Worm (Caenorhabditis elegans) whole organism, L4 larva: ENCODE measurements around the gene ets-4.

ENCODE experiments used
- F26F4.8 ChIP-seq: fragments of 200-800 bp; sonication (Bioruptor generic); conservative IDR thresholded peaks from 2 replicates; pipeline ENCODE4 v1.3.6; 2022; ENCODE audit warnings: missing genetic modification characterization, missing compliant biosample characterization
- F37D6.2 ChIP-seq: sonication (generic microtip); optimal IDR thresholded peaks from 2 replicates; lab custom pipeline; 2016; ENCODE audit warnings: mild to moderate bottlenecking, missing genetic modification characterization, missing compliant biosample characterization
- F49E8.2 ChIP-seq: sonication (generic microtip); optimal IDR thresholded peaks from 2 replicates; lab custom pipeline; 2016; ENCODE audit warnings: missing compliant biosample characterization, mild to moderate bottlenecking, missing genetic modification characterization, borderline replicate concordance
- T20F7.1 ChIP-seq: fragments of 200-800 bp; sonication (Bioruptor generic); optimal IDR thresholded peaks from 2 replicates; lab custom pipeline; 2018; ENCODE audit warnings: mild to moderate bottlenecking, missing genetic modification characterization, missing compliant biosample characterization
- T26A8.4 ChIP-seq: fragments of 200-800 bp; sonication (Bioruptor generic); IDR thresholded peaks from 2 replicates; pipeline ENCODE4 v1.3.6; 2022; ENCODE audit warnings: missing genetic modification characterization, missing compliant biosample characterization
- Y105C5A.15 ChIP-seq: fragments of 200-800 bp; sonication (Bioruptor generic); IDR thresholded peaks from 2 replicates; pipeline ENCODE4 v1.3.6; 2022; ENCODE audit warnings: missing genetic modification characterization, missing compliant biosample characterization
- Y75B8A.6 ChIP-seq: fragments of 200-800 bp; sonication (Bioruptor generic); IDR thresholded peaks from 2 replicates; pipeline ENCODE4 v1.3.6; 2022; ENCODE audit warnings: missing genetic modification reagents, missing genetic modification characterization, missing compliant biosample characterization
- arid-1 ChIP-seq: fragments of 200-800 bp; sonication (Bioruptor generic); conservative IDR thresholded peaks from 2 replicates; pipeline ENCODE4 v1.3.6; 2022; ENCODE audit warnings: missing genetic modification reagents, missing genetic modification characterization, missing compliant biosample characterization
- ceh-28 ChIP-seq: fragments of 150-350 bp; optimal IDR thresholded peaks from 2 replicates; lab custom pipeline; 2014; ENCODE audit warnings: missing biosample characterization, missing genetic modification reagents, missing genetic modification characterization
- ceh-32 ChIP-seq: sonication (generic microtip); optimal IDR thresholded peaks from 2 replicates; lab custom pipeline; 2016; ENCODE audit warnings: mild to moderate bottlenecking, missing genetic modification characterization, missing compliant biosample characterization; ENCODE audit not compliant: poor library complexity
- ceh-44 ChIP-seq: fragments of 200-800 bp; sonication (Bioruptor generic); IDR thresholded peaks from 2 replicates; pipeline ENCODE4 v1.3.6; 2022; ENCODE audit warnings: missing genetic modification reagents, missing genetic modification characterization, missing compliant biosample characterization
- ceh-82 ChIP-seq: sonication (generic microtip); optimal IDR thresholded peaks from 2 replicates; lab custom pipeline; 2017; ENCODE audit warnings: missing biosample characterization, missing genetic modification characterization
- daf-12 ChIP-seq: fragments of 150-350 bp; optimal IDR thresholded peaks from 2 replicates; lab custom pipeline; 2014; ENCODE audit warnings: missing biosample characterization, missing genetic modification reagents, missing genetic modification characterization
- daf-16 ChIP-seq, 3 experiments: sonication (generic microtip); optimal IDR thresholded peaks; 2 replicates each; lab custom pipeline; 2016 to 2017; ENCODE audit warnings: missing genetic modification characterization in 3 of 3, missing genetic modification reagents in 3 of 3, mild to moderate bottlenecking in 2 of 3, missing compliant biosample characterization in 2 of 3, missing biosample characterization in 1 of 3, moderate library complexity in 1 of 3
- dmd-6 ChIP-seq: fragments of 200-800 bp; sonication (Bioruptor generic); IDR thresholded peaks from 2 replicates; pipeline ENCODE4 v1.3.6; 2022; ENCODE audit warnings: missing genetic modification reagents, missing genetic modification characterization, missing compliant biosample characterization
- fos-1 ChIP-seq: fragments of 150-350 bp; optimal IDR thresholded peaks from 2 replicates; lab custom pipeline; 2014; ENCODE audit warnings: missing biosample characterization, missing genetic modification characterization
- gei-8 ChIP-seq: fragments of 200-800 bp; sonication (Bioruptor generic); optimal IDR thresholded peaks from 2 replicates; lab custom pipeline; 2018; ENCODE audit warnings: mild to moderate bottlenecking, missing genetic modification characterization, missing compliant biosample characterization
- hlh-11 ChIP-seq: fragments of 200-800 bp; sonication (Bioruptor generic); optimal IDR thresholded peaks from 2 replicates; lab custom pipeline; 2018; ENCODE audit warnings: mild to moderate bottlenecking, missing genetic modification characterization, missing compliant biosample characterization
- hmg-1.1 ChIP-seq: fragments of 200-800 bp; sonication (Bioruptor generic); IDR thresholded peaks from 2 replicates; pipeline ENCODE4 v1.3.6; 2022; ENCODE audit warnings: missing genetic modification reagents, missing genetic modification characterization, missing compliant biosample characterization
- jun-1 ChIP-seq: fragments of 150-350 bp; optimal IDR thresholded peaks from 2 replicates; lab custom pipeline; 2014; ENCODE audit warnings: missing biosample characterization, missing genetic modification reagents, missing genetic modification characterization
- lim-7 ChIP-seq: fragments of 200-800 bp; sonication (Bioruptor generic); IDR thresholded peaks from 2 replicates; pipeline ENCODE4 v1.3.6; 2022; ENCODE audit warnings: missing genetic modification characterization, missing compliant biosample characterization
- lin-13 ChIP-seq: fragments of 150-350 bp; optimal IDR thresholded peaks from 2 replicates; lab custom pipeline; 2014; ENCODE audit warnings: missing biosample characterization, missing genetic modification reagents, missing genetic modification characterization
- lin-15B ChIP-seq: fragments of 150-350 bp; sonication (generic microtip); optimal IDR thresholded peaks from 3 replicates; lab custom pipeline; 2014; ENCODE audit warnings: missing biosample characterization, missing genetic modification characterization
- lin-29 ChIP-seq: fragments of 200-800 bp; sonication (Bioruptor generic); IDR thresholded peaks from 2 replicates; pipeline ENCODE4 v1.3.6; 2022; ENCODE audit warnings: missing genetic modification reagents, missing genetic modification characterization, missing compliant biosample characterization
- lin-38 ChIP-seq: fragments of 200-800 bp; sonication (Bioruptor generic); IDR thresholded peaks from 2 replicates; pipeline ENCODE4 v1.3.6; 2022; ENCODE audit warnings: missing genetic modification reagents, missing genetic modification characterization, missing compliant biosample characterization
- madf-5 ChIP-seq, 2 experiments: fragments of 200-800 bp; sonication (Bioruptor generic); IDR thresholded peaks; 2 replicates each; pipeline ENCODE4 v1.3.6; 2022; ENCODE audit warnings: missing compliant biosample characterization in 2 of 2, missing genetic modification characterization in 2 of 2
- mdt-29 ChIP-seq: fragments of 200-800 bp; sonication (Bioruptor generic); IDR thresholded peaks from 2 replicates; pipeline ENCODE4 v1.3.6; 2022; ENCODE audit warnings: missing genetic modification reagents, missing genetic modification characterization, missing compliant biosample characterization
- mes-2 ChIP-seq: sonication (generic microtip); optimal IDR thresholded peaks from 2 replicates; lab custom pipeline; 2016; ENCODE audit warnings: missing genotype, mild to moderate bottlenecking, missing genetic modification characterization, missing compliant biosample characterization; ENCODE audit not compliant: poor library complexity, severe bottlenecking
- nhr-10 ChIP-seq: fragments of 150-350 bp; optimal IDR thresholded peaks from 2 replicates; lab custom pipeline; 2014; ENCODE audit warnings: missing biosample characterization, missing genetic modification characterization
- nhr-102 ChIP-seq: sonication (generic microtip); optimal IDR thresholded peaks from 2 replicates; lab custom pipeline; 2016; ENCODE audit warnings: mild to moderate bottlenecking, missing genetic modification characterization, moderate library complexity, missing compliant biosample characterization
- nhr-11 ChIP-seq: fragments of 150-350 bp; optimal IDR thresholded peaks from 2 replicates; lab custom pipeline; 2014; ENCODE audit warnings: missing biosample characterization, missing genetic modification characterization
- nhr-111 ChIP-seq: fragments of 200-800 bp; sonication (Bioruptor generic); optimal IDR thresholded peaks from 2 replicates; lab custom pipeline; 2018; ENCODE audit warnings: mild to moderate bottlenecking, missing genetic modification characterization, missing compliant biosample characterization
- nhr-42 ChIP-seq: fragments of 200-800 bp; sonication (Bioruptor generic); IDR thresholded peaks from 2 replicates; pipeline ENCODE4 v1.3.6; 2022; ENCODE audit warnings: missing genetic modification characterization, missing compliant biosample characterization
- nhr-48 ChIP-seq: sonication (generic microtip); optimal IDR thresholded peaks from 2 replicates; lab custom pipeline; 2016; ENCODE audit warnings: mild to moderate bottlenecking, missing genetic modification characterization, missing compliant biosample characterization
- nhr-77 ChIP-seq: fragments of 150-350 bp; optimal IDR thresholded peaks from 2 replicates; lab custom pipeline; 2014; ENCODE audit warnings: missing biosample characterization, missing genetic modification characterization
- php-3 ChIP-seq: fragments of 200-800 bp; sonication (Bioruptor generic); IDR thresholded peaks from 2 replicates; pipeline ENCODE4 v1.3.6; 2022; ENCODE audit warnings: missing genetic modification reagents, missing genetic modification characterization, missing compliant biosample characterization
- pqm-1 ChIP-seq: sonication (generic microtip); optimal IDR thresholded peaks from 2 replicates; lab custom pipeline; 2017; ENCODE audit warnings: missing biosample characterization, missing genetic modification characterization
- rbr-2 ChIP-seq: sonication (generic microtip); optimal IDR thresholded peaks from 2 replicates; lab custom pipeline; 2016; ENCODE audit warnings: missing genotype, missing genetic modification characterization, missing compliant biosample characterization
- saeg-2 ChIP-seq: fragments of 200-800 bp; sonication (Bioruptor generic); IDR thresholded peaks from 2 replicates; pipeline ENCODE4 v1.3.6; 2022; ENCODE audit warnings: missing genetic modification reagents, missing genetic modification characterization, missing compliant biosample characterization
- sdz-12 ChIP-seq: fragments of 200-800 bp; sonication (Bioruptor generic); optimal IDR thresholded peaks from 2 replicates; lab custom pipeline; 2018; ENCODE audit warnings: mild to moderate bottlenecking, missing genetic modification characterization, missing compliant biosample characterization
- skn-1 ChIP-seq: fragments of 150-350 bp; optimal IDR thresholded peaks from 2 replicates; lab custom pipeline; 2014; ENCODE audit warnings: missing biosample characterization, missing genetic modification characterization
- snpc-1.2 ChIP-seq: fragments of 200-800 bp; sonication (Bioruptor generic); IDR thresholded peaks from 2 replicates; pipeline ENCODE4 v1.3.6; 2022; ENCODE audit warnings: missing genetic modification reagents, missing genetic modification characterization, missing compliant biosample characterization
- spr-1 ChIP-seq: sonication (generic microtip); optimal IDR thresholded peaks from 2 replicates; lab custom pipeline; 2016; ENCODE audit warnings: mild to moderate bottlenecking, missing genetic modification characterization, missing compliant biosample characterization
- spr-3 ChIP-seq: fragments of 200-800 bp; sonication (Bioruptor generic); optimal IDR thresholded peaks from 2 replicates; lab custom pipeline; 2018; ENCODE audit warnings: mild to moderate bottlenecking, missing genetic modification characterization, missing compliant biosample characterization
- tra-1 ChIP-seq: fragments of 200-800 bp; sonication (Bioruptor generic); IDR thresholded peaks from 2 replicates; pipeline ENCODE4 v1.3.6; 2022; ENCODE audit warnings: missing genetic modification reagents, missing genetic modification characterization, missing compliant biosample characterization
- zfp-2 ChIP-seq: sonication (generic microtip); optimal IDR thresholded peaks from 2 replicates; lab custom pipeline; 2016; ENCODE audit warnings: mild to moderate bottlenecking, missing genetic modification characterization, missing compliant biosample characterization
- ztf-11 ChIP-seq: fragments of 150-350 bp; optimal IDR thresholded peaks from 2 replicates; lab custom pipeline; 2014; ENCODE audit warnings: missing biosample characterization, missing genetic modification characterization
- ztf-7 ChIP-seq: fragments of 150-350 bp; optimal IDR thresholded peaks from 2 replicates; lab custom pipeline; 2014; ENCODE audit warnings: missing biosample characterization, missing genetic modification characterization

Gene ets-4

DNA sequence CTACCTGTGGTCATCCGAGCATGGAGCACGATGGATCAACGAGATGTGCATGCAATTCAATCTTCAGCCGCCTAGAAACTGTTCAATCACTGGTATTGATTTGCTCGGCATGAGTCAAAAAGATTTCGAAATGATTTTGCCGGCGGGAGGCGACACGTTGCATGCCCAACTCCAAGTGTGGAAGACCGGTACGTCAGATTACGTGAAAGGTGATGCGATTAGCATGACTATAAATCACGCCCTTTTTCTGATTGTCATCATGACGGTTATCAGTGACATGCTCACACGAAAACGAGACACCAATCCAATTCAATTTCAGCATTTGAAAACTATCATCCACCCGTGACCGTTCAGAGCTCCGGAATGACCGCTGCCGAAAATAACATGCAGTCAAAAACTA is 2.0 kb downstream of the ets-4 start (continued):
- TF ChIP-seq T20F7.1: no peak
- TF ChIP-seq nhr-10: no peak
- no peak for TF ChIP-seq nhr-48 (tag; lab: Kevin White, UChicago)
- no peak for TF ChIP-seq daf-16 (GFP tag; optimal IDR thresholded peaks at IDR 0.05; lab: Kevin White, UChicago)
- peak; percentile 34 for TF ChIP-seq daf-16 (tag; optimal IDR thresholded peaks at IDR 0.05; lab: Kevin White, UChicago)
- TF ChIP-seq T26A8.4 (GFP tag; lab: Robert Waterston, UW): no peak
- TF ChIP-seq ceh-28 (tag; lab: Kevin White, UChicago): no peak
- no peak for TF ChIP-seq lim-7 (GFP tag; lab: Robert Waterston, UW)
- TF ChIP-seq nhr-11 (tag; lab: Kevin White, UChicago): no peak
- no peak for TF ChIP-seq mdt-29
- TF ChIP-seq F26F4.8 (GFP tag; lab: Robert Waterston, UW): no peak
- TF ChIP-seq lin-29 (GFP tag; lab: Robert Waterston, UW): no peak
- no peak for TF ChIP-seq ceh-32 (tag; lab: Kevin White, UChicago)
- TF ChIP-seq dmd-6 (GFP tag; lab: Robert Waterston, UW): peak; percentile 61
- TF ChIP-seq php-3: peak; percentile 78
- TF ChIP-seq nhr-77 (tag; lab: Kevin White, UChicago): peak; percentile 33
- TF ChIP-seq lin-15B (tag; lab: Kevin White, UChicago): no peak
- TF ChIP-seq hmg-1.1 (GFP tag; lab: Robert Waterston, UW): no peak
- no peak for TF ChIP-seq ztf-11 (tag; lab: Kevin White, UChicago)
- no peak for TF ChIP-seq ceh-44 (GFP tag; lab: Robert Waterston, UW)
- no peak for TF ChIP-seq spr-3 (GFP tag; lab: Kevin White, UChicago)
- no peak for TF ChIP-seq lin-13 (GFP tag; lab: Kevin White, UChicago)
- no peak for TF ChIP-seq Y105C5A.15 (GFP tag; lab: Robert Waterston, UW)
- no peak for TF ChIP-seq nhr-111 (GFP tag; lab: Kevin White, UChicago)

DNA sequence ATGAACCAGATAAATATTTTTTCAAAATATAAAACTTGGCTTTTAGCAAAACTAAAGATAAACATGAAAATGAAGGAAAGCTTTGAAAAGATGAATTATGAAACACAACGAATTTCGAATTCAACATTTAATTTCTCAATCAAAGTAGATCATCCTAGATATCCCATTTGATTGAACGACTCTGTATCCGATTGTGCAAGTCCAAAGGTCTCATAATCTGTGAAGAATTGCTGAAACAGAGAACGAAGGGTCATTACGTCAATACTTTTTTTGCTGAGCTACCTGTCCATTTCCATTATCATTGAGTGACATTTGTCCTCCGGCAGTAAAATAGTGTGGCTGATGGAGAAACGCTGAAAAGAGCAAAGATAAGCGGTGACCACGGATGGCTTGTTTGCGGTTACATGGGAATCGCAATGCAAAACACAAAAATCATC is 4.0 kb downstream of the ets-4 start:
- TF ChIP-seq ztf-7 (tag; lab: Kevin White, UChicago): no peak
- no peak for TF ChIP-seq spr-3 (GFP tag; lab: Kevin White, UChicago)
- no peak for TF ChIP-seq rbr-2 (tag; lab: Kevin White, UChicago)
- TF ChIP-seq lin-13 (GFP tag; lab: Kevin White, UChicago): no peak
- TF ChIP-seq nhr-111 (GFP tag; lab: Kevin White, UChicago): no peak
- TF ChIP-seq Y75B8A.6 (GFP tag; lab: Robert Waterston, UW): no peak
- peak; percentile 21 for TF ChIP-seq nhr-77 (tag; lab: Kevin White, UChicago)
- TF ChIP-seq F37D6.2 (tag; lab: Kevin White, UChicago): no peak
- TF ChIP-seq php-3: peak; percentile 80
- peak; percentile 54 for TF ChIP-seq gei-8 (GFP tag; lab: Kevin White, UChicago)
- no peak for TF ChIP-seq nhr-11 (tag; lab: Kevin White, UChicago)
- no peak for TF ChIP-seq fos-1
- TF ChIP-seq sdz-12 (GFP tag; lab: Kevin White, UChicago): no peak
- TF ChIP-seq lin-38 (GFP tag; lab: Robert Waterston, UW): no peak
- peak; percentile 67 for TF ChIP-seq pqm-1 (tag; lab: Kevin White, UChicago)
- TF ChIP-seq ceh-82 (tag; lab: Kevin White, UChicago): no peak
- TF ChIP-seq tra-1 (GFP tag; lab: Robert Waterston, UW): peak; percentile 86
- TF ChIP-seq skn-1: no peak
- no peak for TF ChIP-seq jun-1 (tag; lab: Kevin White, UChicago)
- TF ChIP-seq nhr-102: peak; percentile 69
- no peak for TF ChIP-seq spr-1 (tag; lab: Kevin White, UChicago)
- no peak for TF ChIP-seq zfp-2 (tag; lab: Kevin White, UChicago)
- TF ChIP-seq nhr-10: no peak
- TF ChIP-seq mes-2 (tag; lab: Kevin White, UChicago): no peak
- TF ChIP-seq nhr-42 (GFP tag; lab: Robert Waterston, UW): peak; percentile 78
- peak; percentile 83 for TF ChIP-seq hlh-11 (tag; lab: Kevin White, UChicago)
- no peak for TF ChIP-seq F49E8.2
- TF ChIP-seq madf-5 (GFP tag; IDR thresholded peaks at IDR 0.05; lab: Robert Waterston, UW): 0 out of 4 replicates have a peak, but pooled peaks of 1 of the 2 experiments have one; percentile 25
- TF ChIP-seq mdt-29: peak; percentile 60; the same call in 1 of the 2 replicates
- TF ChIP-seq arid-1 (GFP tag; lab: Robert Waterston, UW): no peak; the same call in 1 of the 2 replicates
- peak; percentile 72; the same call in 1 of the 2 replicates for TF ChIP-seq saeg-2 (GFP tag; lab: Robert Waterston, UW)
- no peak for TF ChIP-seq lin-29 (GFP tag; lab: Robert Waterston, UW)
- TF ChIP-seq snpc-1.2 (GFP tag; lab: Robert Waterston, UW): no peak
- TF ChIP-seq ztf-11 (tag; lab: Kevin White, UChicago): no peak
- no peak for TF ChIP-seq ceh-32 (tag; lab: Kevin White, UChicago)
- no peak for TF ChIP-seq daf-12
- TF ChIP-seq lin-15B (tag; lab: Kevin White, UChicago): no peak
